Worm (Caenorhabditis elegans): Measurements from ENCODE around the gene scc-3.

The scc-3 gene

DNA sequence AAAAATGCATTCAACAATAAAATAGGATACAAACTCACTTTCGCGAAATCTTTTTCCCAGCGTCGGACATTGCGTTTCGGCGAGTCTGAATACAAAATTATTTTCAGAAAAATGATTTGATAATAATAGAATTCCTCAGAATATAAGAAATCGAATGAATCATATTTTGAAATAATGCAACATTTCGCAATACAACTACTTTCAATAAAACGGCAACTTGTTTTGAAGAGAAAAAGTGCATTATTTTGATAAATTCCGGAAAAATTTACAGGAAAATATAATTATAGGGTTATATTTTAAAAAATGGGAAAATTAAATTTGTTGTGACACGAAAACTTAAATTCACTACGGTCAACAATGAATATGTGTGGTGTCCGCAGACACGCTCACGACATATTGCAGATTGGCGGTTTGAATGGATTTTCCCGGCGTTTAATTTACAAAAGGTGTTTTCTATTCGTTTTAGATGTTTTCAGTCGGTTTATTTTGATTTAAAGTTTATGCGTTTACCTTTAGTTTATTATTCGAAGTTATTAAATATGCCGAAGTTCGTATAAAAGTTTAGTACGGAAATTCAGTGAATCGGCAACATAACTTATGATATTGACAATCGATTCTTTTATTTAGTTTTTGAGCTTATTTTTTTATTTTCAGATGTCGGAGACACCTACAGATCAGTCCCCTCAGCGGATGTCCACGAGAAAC, at the start of gene scc-3, which contains the start of gene abcf-1:
Gene scc-3, plus strand, starts transcription at position 655 of the 705 bp plus-strand sequence.
Gene abcf-1, minus strand, starts transcription at position 85 of the 705 bp plus-strand sequence.
- no peak for TF ChIP-seq unc-62 (GFP tag; optimal IDR thresholded peaks at IDR 0.05)

DNA sequence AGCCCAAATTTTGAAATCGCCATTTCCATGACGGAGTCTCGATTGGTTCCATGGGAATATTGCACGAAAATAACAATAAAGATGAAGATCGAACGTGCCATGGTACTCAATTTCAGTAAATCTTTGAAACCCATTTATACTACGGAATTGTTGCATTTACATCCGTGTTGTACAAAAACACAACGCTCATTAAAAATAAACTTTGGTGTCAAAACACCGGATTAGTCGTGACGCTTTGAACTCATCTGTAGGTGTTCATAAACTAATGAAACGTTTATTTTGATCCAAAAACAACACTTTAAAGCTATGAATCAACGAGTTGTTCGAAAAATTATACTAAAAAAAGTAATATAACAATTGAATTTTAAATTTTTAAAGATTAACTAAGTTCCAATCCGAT, 49.6 kb upstream of the scc-3 start, which contains the start of gene R11D1.4:
Gene R11D1.4, minus strand, starts transcription at position 101 of the 400 bp plus-strand sequence.
- no peak for TF ChIP-seq unc-62 (GFP tag; optimal IDR thresholded peaks at IDR 0.05)

DNA sequence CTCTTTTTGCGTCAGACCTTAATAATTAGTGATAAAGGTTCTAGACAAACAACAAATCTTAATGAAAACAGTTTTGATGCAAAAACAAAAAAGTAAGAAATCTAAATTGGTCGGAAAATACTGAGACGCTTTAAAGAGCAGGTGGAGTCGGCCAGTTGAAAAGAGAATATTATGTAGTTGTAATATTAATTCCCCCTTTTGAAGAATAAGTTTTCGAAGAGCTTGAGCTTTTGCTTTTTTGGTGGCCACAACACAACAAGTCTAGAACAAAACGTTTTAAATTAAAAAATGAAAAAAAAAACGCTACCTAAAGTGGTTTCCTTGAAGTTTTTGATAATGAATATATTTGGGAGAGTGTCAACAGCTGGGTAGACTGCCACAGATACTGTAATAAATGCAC, 47.3 kb upstream of the scc-3 start, which contains the start of gene str-178:
Gene str-178, minus strand, starts transcription at position 101 of the 400 bp plus-strand sequence.
- no peak for TF ChIP-seq unc-62 (GFP tag; optimal IDR thresholded peaks at IDR 0.05)

DNA sequence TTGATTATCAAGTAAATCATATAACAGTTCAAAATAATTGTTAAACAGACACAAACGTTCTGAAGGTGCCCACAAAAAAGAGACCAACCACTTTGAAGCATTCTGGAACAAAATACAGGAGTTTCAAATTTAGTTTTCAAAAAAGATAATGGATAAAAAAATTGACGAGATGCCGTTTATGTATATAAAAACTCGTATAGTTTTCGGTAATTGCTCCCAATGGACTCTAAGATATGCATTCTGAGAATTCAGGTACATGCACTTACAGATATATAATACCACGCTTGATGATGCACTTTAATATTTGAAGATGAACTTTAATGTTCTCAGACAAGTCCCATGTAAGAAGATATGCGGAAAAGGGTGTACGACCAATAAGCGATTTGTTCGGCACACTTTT, 45.1 kb upstream of the scc-3 start, which contains the start of gene str-181:
Gene str-181, minus strand, starts transcription at position 101 of the 400 bp plus-strand sequence.
- TF ChIP-seq unc-62 (GFP tag; optimal IDR thresholded peaks at IDR 0.05): no peak

DNA sequence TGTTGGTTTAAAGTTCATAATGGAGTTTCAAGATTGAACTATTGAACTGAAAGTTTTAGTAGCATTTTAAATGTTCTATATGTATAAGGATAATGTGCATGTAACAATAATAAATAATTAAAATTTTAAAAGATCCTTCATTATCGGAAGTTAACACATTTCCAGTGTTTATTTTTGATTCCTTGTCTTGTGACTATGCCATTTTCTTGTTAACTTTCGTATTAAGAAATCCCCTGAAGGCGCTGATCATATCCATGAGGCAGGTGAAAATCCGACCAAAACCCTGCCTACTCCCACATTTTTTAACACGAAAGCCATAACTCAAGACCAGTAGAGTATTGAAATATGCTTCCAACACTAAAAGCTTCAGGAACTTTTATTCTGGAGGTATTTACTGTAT, 44.0 kb upstream of the scc-3 start, which contains the start of gene R11D1.7:
Gene R11D1.7, plus strand, starts transcription at position 301 of the 400 bp plus-strand sequence.
- TF ChIP-seq unc-62 (GFP tag; optimal IDR thresholded peaks at IDR 0.05): no peak

DNA sequence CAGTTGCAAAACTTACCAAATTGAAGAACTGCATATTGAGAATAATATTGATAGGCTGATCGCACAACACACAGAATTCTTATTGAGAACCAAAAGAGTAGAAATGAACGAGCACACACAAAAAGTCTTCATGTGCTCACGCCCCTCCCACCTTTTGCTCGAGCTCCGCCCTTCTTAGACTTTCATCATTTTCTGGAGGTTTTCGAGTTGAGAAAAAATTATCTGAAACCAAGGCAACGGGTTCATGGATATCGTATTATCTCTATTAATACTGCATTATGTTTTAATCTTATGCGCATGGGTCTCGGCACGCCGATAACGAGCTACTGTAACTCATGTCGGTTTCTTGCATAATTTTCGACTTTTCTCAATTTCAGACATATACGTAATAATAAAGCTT, 37.9 kb upstream of the scc-3 start, which contains the start of gene R11D1.12:
Gene R11D1.12, minus strand, starts transcription at position 101 of the 400 bp plus-strand sequence.
- TF ChIP-seq unc-62 (GFP tag; optimal IDR thresholded peaks at IDR 0.05): no peak

DNA sequence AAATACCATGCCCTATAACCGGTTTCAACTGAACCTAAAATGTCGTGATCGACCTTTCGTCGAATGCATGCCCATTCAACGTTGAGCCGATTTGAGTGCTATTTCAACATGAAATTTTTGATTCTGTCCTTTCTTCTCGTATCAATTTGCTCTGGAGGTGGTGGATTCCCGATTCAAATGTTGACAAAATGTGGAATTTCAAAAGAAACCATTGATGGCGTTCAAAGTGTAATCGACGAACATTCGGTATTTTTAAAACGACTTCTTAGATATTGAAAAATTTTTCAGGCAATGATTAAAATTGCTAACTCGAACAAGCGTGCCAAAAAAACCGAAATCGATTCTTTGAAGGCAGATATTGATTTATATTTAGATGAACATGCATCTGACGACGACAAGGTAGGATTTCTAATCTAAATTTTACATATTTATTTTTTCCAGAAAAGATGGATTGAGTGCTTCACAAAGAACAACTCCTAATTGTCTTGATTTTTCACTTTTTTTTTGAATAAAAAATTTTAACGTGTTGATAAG, 36.6 kb upstream of the scc-3 start, which contains the start of gene R11D1.13:
Gene R11D1.13, plus strand, starts transcription at position 51 of the 534 bp plus-strand sequence.
- no peak for TF ChIP-seq unc-62 (GFP tag; optimal IDR thresholded peaks at IDR 0.05)

DNA sequence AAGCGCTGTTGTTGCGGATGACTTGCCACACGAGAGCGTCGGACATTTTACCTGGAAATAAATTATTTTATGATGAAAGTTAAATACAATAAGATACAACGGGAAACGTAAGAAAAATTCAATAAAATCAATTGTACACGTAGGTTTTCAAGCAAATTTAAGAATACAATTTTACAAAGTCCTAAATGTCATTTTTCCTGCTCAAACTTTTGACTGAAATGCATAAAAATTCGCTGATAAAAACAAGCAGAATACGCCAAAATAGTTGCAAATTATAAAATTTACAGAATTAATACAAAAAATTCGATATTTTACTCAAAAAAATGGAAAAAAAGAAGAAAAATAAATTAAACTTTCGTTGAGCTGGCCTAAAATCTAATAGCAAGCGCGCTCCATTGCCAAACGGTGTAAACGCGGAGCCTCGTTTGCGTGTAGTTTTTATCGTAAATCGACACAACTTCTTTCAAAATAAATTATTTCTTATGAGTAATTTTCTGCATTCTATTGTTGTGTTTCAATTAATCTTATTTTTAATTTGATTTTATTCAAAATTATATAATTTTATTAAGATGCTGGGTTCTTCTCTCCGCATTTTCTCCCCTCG, 35.6 kb upstream of the scc-3 start, which contains the start of the genes rpl-28 and mrpl-49:
Gene rpl-28, minus strand, starts transcription at position 51 of the 604 bp plus-strand sequence.
Gene mrpl-49, plus strand, starts transcription at position 570 of the 604 bp plus-strand sequence.
- TF ChIP-seq unc-62 (GFP tag; optimal IDR thresholded peaks at IDR 0.05): no peak

DNA sequence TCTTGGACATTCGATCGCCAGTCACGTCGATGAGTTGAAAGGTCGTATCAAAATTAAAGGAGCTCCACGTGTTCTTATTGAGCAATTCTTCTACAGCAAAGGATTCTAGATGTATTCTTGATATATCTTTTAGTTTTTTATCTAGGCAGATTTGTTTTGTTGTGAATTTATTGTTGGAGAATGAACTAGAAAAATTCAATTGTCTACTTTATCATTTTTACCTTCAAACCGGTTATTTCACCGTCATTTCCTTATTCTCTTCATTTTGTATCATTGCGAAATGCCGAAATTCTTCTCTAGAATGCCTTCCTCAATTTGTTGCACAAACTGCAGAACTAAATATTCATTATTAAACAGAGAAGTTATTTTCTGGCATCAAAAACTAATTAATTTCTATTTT, 34.5 kb upstream of the scc-3 start, which contains the start of gene R11D1.10:
Gene R11D1.10, plus strand, starts transcription at position 301 of the 400 bp plus-strand sequence.
- no peak for TF ChIP-seq unc-62 (GFP tag; optimal IDR thresholded peaks at IDR 0.05)

DNA sequence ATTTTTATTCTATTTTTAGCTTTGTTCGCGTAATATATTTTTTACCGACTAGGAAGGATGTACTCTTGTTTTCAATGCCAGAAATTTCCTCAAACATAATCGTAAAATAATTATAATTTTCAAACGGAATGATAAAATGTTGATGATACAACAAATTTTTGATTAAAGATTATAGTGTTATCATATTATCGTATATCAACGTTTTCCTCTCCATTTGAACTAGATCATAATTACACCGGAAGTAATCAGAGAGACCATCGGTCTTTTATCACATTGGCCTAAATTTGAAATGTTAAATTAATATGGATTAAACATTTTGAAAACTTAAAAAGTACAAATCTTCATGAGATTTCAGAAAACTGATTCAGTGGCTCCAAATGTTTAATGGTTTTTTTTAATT, 31.0 kb upstream of the scc-3 start:
- no peak for TF ChIP-seq unc-62 (GFP tag; optimal IDR thresholded peaks at IDR 0.05)

DNA sequence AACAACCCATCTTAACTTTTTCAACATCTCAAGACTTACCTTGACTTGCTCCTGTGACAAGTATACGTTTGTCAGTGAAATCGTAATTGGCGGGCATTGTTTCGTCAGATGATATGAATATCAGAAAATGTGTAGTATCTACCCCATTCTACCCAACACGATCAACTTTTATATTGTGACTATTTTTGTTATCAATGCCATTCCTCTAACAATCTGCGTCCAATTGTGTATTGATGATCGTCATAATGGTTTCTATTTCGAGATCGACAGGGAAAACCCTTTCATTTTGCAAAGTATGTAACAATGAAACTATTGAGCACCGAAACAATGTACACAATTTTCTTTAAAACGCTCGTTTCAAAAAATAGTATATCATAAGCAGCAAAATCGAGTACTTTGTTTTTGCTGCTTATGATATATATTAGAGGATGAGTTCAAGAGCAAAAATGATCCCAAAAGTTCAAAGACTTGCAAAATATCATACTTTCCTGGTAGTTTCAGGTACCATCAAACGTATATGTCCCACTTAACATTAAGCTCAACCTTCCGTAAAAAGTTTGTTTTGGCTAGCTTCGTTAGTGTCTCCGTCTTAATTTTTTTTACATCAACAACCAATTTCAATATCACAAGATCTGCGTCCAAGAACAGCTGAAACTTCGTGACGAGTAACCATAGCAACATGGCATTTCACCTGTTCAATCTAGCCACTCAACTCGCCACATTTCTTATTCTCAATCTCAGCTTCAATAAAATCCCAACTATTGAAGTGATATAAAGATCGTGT, 30.1 kb upstream of the scc-3 start, which contains the start of the genes dhs-21 and xbx-9:
Gene dhs-21, minus strand, starts transcription at position 181 of the 784 bp plus-strand sequence.
Gene xbx-9, plus strand, starts transcription at position 734 of the 784 bp plus-strand sequence.
- no peak for TF ChIP-seq unc-62 (GFP tag; optimal IDR thresholded peaks at IDR 0.05)

DNA sequence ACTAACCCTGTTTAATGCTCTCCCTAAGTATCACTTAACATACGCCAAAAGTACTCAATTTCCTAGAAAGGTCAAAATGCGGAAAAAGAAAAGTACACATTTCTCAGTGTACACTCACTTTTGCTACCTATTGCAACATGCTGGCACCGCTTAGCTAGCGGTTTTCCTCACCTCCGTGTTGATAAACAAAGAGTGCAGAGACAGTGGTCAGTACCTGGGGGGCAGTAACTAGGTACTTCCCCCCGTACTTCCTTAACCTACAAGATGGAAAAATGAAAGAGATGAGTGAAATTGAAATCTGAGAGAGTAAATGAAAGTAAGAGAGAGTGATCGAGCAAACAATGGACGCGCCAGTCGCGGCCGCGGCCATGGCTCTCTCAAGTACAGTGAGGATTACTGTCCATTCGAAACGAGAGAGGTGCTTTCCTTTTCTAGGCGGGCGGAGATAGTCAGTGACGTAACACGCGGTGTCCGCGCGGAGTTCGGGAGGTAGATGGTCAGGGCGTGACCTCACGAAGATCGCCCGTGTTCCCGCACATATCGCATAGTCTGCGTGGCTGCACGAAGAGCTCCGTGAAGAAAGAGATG, 27.5 kb upstream of the scc-3 start, which contains the start of gene cky-1:
Gene cky-1, plus strand, starts transcription at position 538 of the 588 bp plus-strand sequence.
- no peak for TF ChIP-seq unc-62 (GFP tag; optimal IDR thresholded peaks at IDR 0.05)

DNA sequence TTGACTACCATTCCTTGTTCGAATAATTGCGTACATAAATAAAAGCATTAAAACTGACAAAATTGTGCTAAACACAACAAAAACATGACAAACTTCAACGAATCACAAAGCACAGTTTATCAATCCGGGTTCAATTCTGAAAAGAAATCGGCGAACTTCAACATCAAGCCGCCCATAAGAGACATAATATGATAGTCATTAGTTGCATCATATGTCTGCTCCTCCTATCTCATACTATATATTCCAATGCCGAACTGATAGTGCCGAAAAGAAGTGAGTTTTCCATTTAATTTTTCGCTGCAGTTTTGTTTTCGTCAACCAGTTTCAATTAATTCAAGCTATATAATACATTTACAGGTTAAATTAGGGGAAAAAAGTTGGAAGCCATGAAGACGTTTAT, 22.1 kb upstream of the scc-3 start, which contains the start of gene hrg-7:
Gene hrg-7, plus strand, starts transcription at position 358 of the 400 bp plus-strand sequence.
- TF ChIP-seq unc-62 (GFP tag; optimal IDR thresholded peaks at IDR 0.05): no peak

DNA sequence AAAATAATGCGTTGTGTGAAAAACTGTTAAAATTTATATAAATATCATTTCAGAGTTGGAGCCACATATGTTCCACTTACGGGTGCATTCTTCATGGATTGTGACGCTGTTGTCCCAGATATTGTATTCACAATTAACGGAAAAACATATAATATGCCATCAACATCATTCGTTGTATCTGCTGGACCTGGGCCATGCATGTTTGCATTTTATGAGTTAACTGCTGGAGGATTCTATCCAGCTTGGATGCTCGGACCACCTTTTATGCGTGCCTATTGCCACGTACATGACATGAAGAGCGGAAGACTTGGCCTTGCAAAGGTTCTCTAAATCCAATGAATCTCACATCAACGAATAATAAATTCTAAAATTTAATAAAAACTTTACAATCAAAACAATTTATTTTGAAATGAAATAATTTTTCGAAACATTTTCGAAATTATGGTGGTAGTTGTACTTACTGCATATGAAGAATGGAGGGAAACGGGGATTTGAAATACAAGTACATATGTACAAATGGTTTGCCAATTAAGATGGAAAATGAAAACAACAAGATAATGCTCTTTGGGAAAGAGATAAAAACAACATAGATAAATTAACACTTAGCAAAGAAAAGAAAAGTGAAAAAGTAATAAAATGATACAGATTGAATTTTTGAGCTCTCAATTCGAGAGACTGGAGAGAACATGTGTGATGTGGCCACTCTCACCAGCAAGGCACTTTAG, 19.8 kb upstream of the scc-3 start:
- TF ChIP-seq unc-62 (GFP tag; optimal IDR thresholded peaks at IDR 0.05): no peak
